1 worm cellular context compared by ENCODE assay signal in the genomic region with DNA sequence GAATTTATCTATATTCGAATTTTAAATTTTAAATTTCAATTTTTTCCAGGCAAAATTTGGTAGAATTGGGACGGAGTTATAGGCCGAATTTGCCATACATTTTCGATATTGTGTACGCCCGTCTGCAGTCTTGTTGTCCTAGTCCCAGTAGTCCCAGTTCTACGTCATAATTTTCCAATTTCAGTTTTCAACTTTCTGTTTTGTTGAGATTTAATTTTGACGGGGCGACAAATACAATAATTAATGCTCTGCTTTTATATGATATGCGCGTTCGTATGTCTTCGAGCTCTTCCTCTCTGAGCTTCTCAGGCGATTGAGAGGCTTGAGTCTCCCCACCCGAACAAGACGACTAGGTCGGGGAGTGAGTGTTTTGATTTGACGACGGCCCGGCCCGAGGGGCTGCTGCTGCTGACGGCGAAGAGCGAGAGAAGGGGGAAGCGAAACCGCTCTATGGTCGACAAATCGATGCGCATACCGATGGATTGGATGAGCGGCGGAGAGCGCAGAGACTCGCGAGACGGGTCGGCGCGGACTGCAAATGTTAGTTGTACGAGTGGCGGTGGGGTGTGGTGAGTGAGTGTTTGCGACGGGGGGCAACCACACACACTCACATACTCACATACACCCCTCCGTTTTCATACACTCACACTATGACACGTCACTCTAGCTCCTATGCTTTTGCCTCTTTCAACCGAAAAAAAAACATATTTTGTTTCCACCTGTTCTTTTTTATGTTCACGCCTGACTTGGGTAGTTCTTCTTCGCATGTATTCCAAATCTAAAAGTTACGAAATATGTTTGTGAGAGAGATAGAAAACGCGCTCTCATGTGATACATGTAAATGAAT.
TF ChIP-seq lines count a peak whose summit lies in the region.

No protein-coding gene starts in this region.

TF ChIP-seq in whole organism, L1 larva, 84 proteins besides CTCF, POLR2A, EP300 and RAD21 (continued from another document):
- TF ChIP-seq mef-2 (tag; optimal IDR thresholded peaks at IDR 0.05; lab: Kevin White, UChicago) (no peak), lsy-2 (tag; optimal IDR thresholded peaks at IDR 0.05; lab: Kevin White, UChicago) (peak; percentile 63 to 74), mdl-1 (tag; optimal IDR thresholded peaks at IDR 0.05; lab: Kevin White, UChicago) (peak in 1 of 2 experiments; percentile 88), fkh-4 (tag; optimal IDR thresholded peaks at IDR 0.05; lab: Kevin White, UChicago; ENCODE audit: borderline replicate concordance) (no peak), nhr-47 (tag; optimal IDR thresholded peaks at IDR 0.05; lab: Kevin White, UChicago) (peak; percentile 78), nhr-12 (tag; optimal IDR thresholded peaks at IDR 0.05; lab: Kevin White, UChicago) (no peak), efl-1 (optimal IDR thresholded peaks at IDR 0.05; lab: Kevin White, UChicago) (peak; percentile 48 to 54), efl-1 (GFP tag; optimal IDR thresholded peaks at IDR 0.05 in 1 of 2; lab: Kevin White, UChicago) (peak; percentile 56 to 91), nhr-19 (GFP tag; conservative IDR thresholded peaks at IDR 0.05; lab: Robert Waterston, UW) (peak; percentile 79), ztf-11 (tag; optimal IDR thresholded peaks at IDR 0.05; lab: Kevin White, UChicago) (peak in 1 of 2 experiments; percentile 61), ets-5 (GFP tag; IDR thresholded peaks at IDR 0.05; lab: Robert Waterston, UW) (no peak), alr-1 (tag; optimal IDR thresholded peaks at IDR 0.05; lab: Kevin White, UChicago; ENCODE audit: borderline replicate concordance) (no peak), unc-30 (tag; optimal IDR thresholded peaks at IDR 0.05; lab: Kevin White, UChicago) (no peak), hlh-4 (tag; optimal IDR thresholded peaks at IDR 0.05; lab: Kevin White, UChicago) (no peak), ztf-4 (tag; optimal IDR thresholded peaks at IDR 0.05; lab: Kevin White, UChicago) (peak; percentile 83), lin-39 (tag; optimal IDR thresholded peaks at IDR 0.05; lab: Kevin White, UChicago) (no peak), nhr-90 (tag; optimal IDR thresholded peaks at IDR 0.05; lab: Kevin White, UChicago; ENCODE audit: poor library complexity) (peak; percentile 56), nhr-28 (tag; optimal IDR thresholded peaks at IDR 0.05; lab: Kevin White, UChicago) (no peak), isw-1 (GFP tag; IDR thresholded peaks at IDR 0.05; lab: Robert Waterston, UW) (0 out of 2 replicates have a peak, but pooled peaks have one; percentile 6), nhr-11 (tag; optimal IDR thresholded peaks at IDR 0.05; lab: Kevin White, UChicago) (peak; percentile 19), grh-1 (GFP tag; IDR thresholded peaks at IDR 0.05; lab: Robert Waterston, UW) (peak; percentile 49), C04F5.9 (tag; optimal IDR thresholded peaks at IDR 0.05; lab: Kevin White, UChicago) (no peak), aha-1 (tag; optimal IDR thresholded peaks at IDR 0.05; lab: Kevin White, UChicago) (no peak), egl-27 (tag; optimal IDR thresholded peaks at IDR 0.05; lab: Kevin White, UChicago) (peak in 1 of 2 experiments; percentile 44), nhr-77 (tag; optimal IDR thresholded peaks at IDR 0.05; lab: Kevin White, UChicago) (peak; percentile 89), skn-1 (tag; optimal IDR thresholded peaks at IDR 0.05; lab: Kevin White, UChicago) (peak; percentile 67), pqm-1 (tag; optimal IDR thresholded peaks at IDR 0.05; lab: Kevin White, UChicago) (no peak), jun-1 (tag; optimal IDR thresholded peaks at IDR 0.05; lab: Kevin White, UChicago) (peak; percentile 86), lin-35 (GFP tag; optimal IDR thresholded peaks at IDR 0.05; lab: Kevin White, UChicago) (peak; percentile 57 to 66)
